Worm (Caenorhabditis elegans) whole organism, L1 larva: ENCODE results near the gene elt-7.

Experiments
- blmp-1 ChIP-seq: fragments of 150-350 bp; optimal IDR thresholded peaks from 2 replicates; lab custom pipeline; 2014; ENCODE audit warnings: missing biosample characterization, missing genetic modification characterization
- egl-27 ChIP-seq, 2 experiments: fragments of 150-350 bp in 1 of 2; sonication (generic microtip); optimal IDR thresholded peaks; 3 replicates each; lab custom pipeline; 2017 to 2018; ENCODE audit warnings: missing biosample characterization in 2 of 2, missing genetic modification characterization in 2 of 2, missing genetic modification reagents in 2 of 2
- hlh-17 ChIP-seq: fragments of 200-800 bp; sonication (Bioruptor generic); optimal IDR thresholded peaks from 2 replicates; lab custom pipeline; 2018; ENCODE audit warnings: missing genetic modification characterization, mild to moderate bottlenecking, missing compliant biosample characterization, moderate library complexity, borderline replicate concordance
- mep-1 ChIP-seq: fragments of 150-350 bp; optimal IDR thresholded peaks from 2 replicates; lab custom pipeline; 2014; ENCODE audit warnings: missing biosample characterization, missing genetic modification characterization
- nhr-237 ChIP-seq: fragments of 150-350 bp; optimal IDR thresholded peaks from 2 replicates; lab custom pipeline; 2014; ENCODE audit warnings: missing biosample characterization, missing genetic modification characterization
- nhr-77 ChIP-seq: fragments of 150-350 bp; optimal IDR thresholded peaks from 2 replicates; lab custom pipeline; 2014; ENCODE audit warnings: missing biosample characterization, missing genetic modification characterization
- sox-4 ChIP-seq: sonication (generic microtip); optimal IDR thresholded peaks from 2 replicates; lab custom pipeline; 2016; ENCODE audit warnings: missing genetic modification characterization, missing compliant biosample characterization
- unc-62 ChIP-seq: fragments of 150-350 bp; optimal IDR thresholded peaks from 2 replicates; lab custom pipeline; 2014; ENCODE audit warnings: missing biosample characterization, missing genetic modification reagents, missing genetic modification characterization
- unc-86 ChIP-seq: sonication (generic microtip); optimal IDR thresholded peaks from 2 replicates; lab custom pipeline; 2016; ENCODE audit warnings: missing genetic modification characterization, missing compliant biosample characterization
- ztf-11 ChIP-seq, 2 experiments: sonication (generic microtip); optimal IDR thresholded peaks; 2 replicates each; lab custom pipeline; 2016 to 2017; ENCODE audit warnings: missing genetic modification characterization in 2 of 2, missing biosample characterization in 1 of 2, missing compliant biosample characterization in 1 of 2

DNA sequence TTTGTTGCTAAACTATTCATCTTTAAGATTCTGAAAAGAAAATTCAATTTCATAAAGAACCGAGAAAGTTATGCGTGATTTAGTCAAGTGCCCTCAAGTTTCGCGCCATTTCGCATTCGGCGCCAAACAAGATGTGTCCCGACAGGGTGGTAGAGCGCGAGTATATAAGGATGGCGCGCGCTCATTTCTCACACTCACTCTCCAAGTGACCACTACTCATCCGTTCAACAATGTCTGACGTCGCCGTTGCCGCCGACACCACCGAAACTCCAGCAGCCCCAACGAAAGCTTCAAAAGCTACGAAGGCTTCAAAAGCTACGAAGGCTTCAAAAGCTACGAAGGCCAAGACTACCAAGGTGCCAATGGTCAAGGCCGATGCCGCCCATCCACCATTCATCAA, 16.3 kb upstream of the elt-7 start, which contains the start of gene hil-4:
- no peak for TF ChIP-seq unc-86 (tag; lab: Kevin White, UChicago)
- TF ChIP-seq sox-4 (tag; lab: Kevin White, UChicago): no peak
- TF ChIP-seq ztf-11 (tag; optimal IDR thresholded peaks at IDR 0.05; lab: Kevin White, UChicago): no peak
- TF ChIP-seq nhr-237 (tag; lab: Kevin White, UChicago): no peak
- no peak for TF ChIP-seq nhr-77 (tag; lab: Kevin White, UChicago)
- TF ChIP-seq unc-62 (GFP tag; lab: Kevin White, UChicago): no peak
- no peak for TF ChIP-seq blmp-1 (tag; lab: Kevin White, UChicago)
- no peak for TF ChIP-seq egl-27 (tag; optimal IDR thresholded peaks at IDR 0.05; lab: Kevin White, UChicago)
- TF ChIP-seq mep-1 (tag; lab: Kevin White, UChicago): no peak
- no peak for TF ChIP-seq hlh-17 (GFP tag; lab: Kevin White, UChicago)
